Worm (Caenorhabditis elegans): Measurements from ENCODE around the gene C50E3.9.

- TF ChIP-seq hmg-1.2 (GFP tag; IDR thresholded peaks at IDR 0.05) (no peak), egl-44 (GFP tag; IDR thresholded peaks at IDR 0.05) (no peak), nfya-2 (GFP tag; IDR thresholded peaks at IDR 0.05) (no peak), lir-1 (GFP tag; conservative IDR thresholded peaks at IDR 0.05) (no peak)
Observed at ce11 chrV:7629504-7629903, 29.5 kb upstream of the C50E3.9 start, which contains the start of gene srd-30.

All from whole organism, young adult.